Worm (Caenorhabditis elegans) whole organism, young adult: ENCODE data around the gene ttr-19.

ENCODE experiments used
- B0336.3 ChIP-seq: fragments of 200-800 bp; sonication (Bioruptor generic); IDR thresholded peaks from 2 replicates; pipeline ENCODE4 v1.3.6; 2022; ENCODE audit warnings: missing genetic modification characterization, missing compliant biosample characterization
- C17E4.6 ChIP-seq: fragments of 200-800 bp; sonication (Bioruptor generic); IDR thresholded peaks from 2 replicates; pipeline ENCODE4 v1.3.6; 2022; ENCODE audit warnings: missing genetic modification reagents, missing genetic modification characterization, missing compliant biosample characterization
- D2030.7 ChIP-seq: fragments of 200-800 bp; sonication (Bioruptor generic); IDR thresholded peaks from 2 replicates; pipeline ENCODE4 v1.3.6; 2022; ENCODE audit warnings: missing genetic modification reagents, missing genetic modification characterization, missing compliant biosample characterization
- F37B4.10 ChIP-seq: fragments of 200-800 bp; sonication (Bioruptor generic); IDR thresholded peaks from 2 replicates; pipeline ENCODE4 v1.3.6; 2022; ENCODE audit warnings: missing genetic modification characterization, missing compliant biosample characterization
- F49E8.2 ChIP-seq: sonication (generic microtip); optimal IDR thresholded peaks from 3 replicates; lab custom pipeline; 2017; ENCODE audit warnings: missing genetic modification characterization, mild to moderate bottlenecking, missing compliant biosample characterization, antibody characterized with exemption, moderate library complexity; ENCODE audit not compliant: insufficient read depth
- T07F8.4 ChIP-seq: sonication (generic microtip); optimal IDR thresholded peaks from 2 replicates; lab custom pipeline; 2016; ENCODE audit warnings: mild to moderate bottlenecking, missing genetic modification characterization, moderate library complexity, missing compliant biosample characterization
- Y53G8AR.9 ChIP-seq: fragments of 200-800 bp; sonication (Bioruptor generic); conservative IDR thresholded peaks from 2 replicates; pipeline ENCODE4 v1.3.6; 2022; ENCODE audit warnings: missing genetic modification reagents, missing genetic modification characterization, missing compliant biosample characterization
- Y79H2A.3 ChIP-seq: fragments of 200-800 bp; sonication (Bioruptor generic); conservative IDR thresholded peaks from 2 replicates; pipeline ENCODE4 v1.3.6; 2022; ENCODE audit warnings: missing genetic modification reagents, missing genetic modification characterization, missing compliant biosample characterization
- attf-5 ChIP-seq: fragments of 200-800 bp; sonication (Bioruptor generic); optimal IDR thresholded peaks from 2 replicates; lab custom pipeline; 2018; ENCODE audit warnings: mild to moderate bottlenecking, missing genetic modification characterization, missing compliant biosample characterization
- bed-1 ChIP-seq: fragments of 200-800 bp; sonication (Bioruptor generic); IDR thresholded peaks from 2 replicates; pipeline ENCODE4 v1.3.6; 2022; ENCODE audit warnings: missing genetic modification reagents, missing genetic modification characterization, missing compliant biosample characterization
- cebp-1 ChIP-seq, 2 experiments: fragments of 200-800 bp in 1 of 2; sonication (Bioruptor generic) in 1 of 2; sonication (generic microtip) in 1 of 2; IDR thresholded peaks in 1 of 2; optimal IDR thresholded peaks in 1 of 2; 2 replicates each; pipeline versions ENCODE4 v1.3.6 to Lab custom; 2017 to 2022; ENCODE audit warnings: missing compliant biosample characterization in 2 of 2, missing genetic modification characterization in 2 of 2, mild to moderate bottlenecking in 1 of 2, missing genetic modification reagents in 1 of 2, moderate library complexity in 1 of 2
- cebp-2 ChIP-seq: fragments of 200-800 bp; sonication (Bioruptor generic); IDR thresholded peaks from 2 replicates; pipeline ENCODE4 v1.3.6; 2022; ENCODE audit warnings: missing genetic modification characterization, missing compliant biosample characterization
- ceh-40 ChIP-seq: fragments of 200-800 bp; sonication (Bioruptor generic); IDR thresholded peaks from 2 replicates; pipeline ENCODE4 v1.3.6; 2022; ENCODE audit warnings: missing genetic modification characterization, missing compliant biosample characterization
- ceh-91 ChIP-seq: fragments of 200-800 bp; sonication (Bioruptor generic); IDR thresholded peaks from 2 replicates; pipeline ENCODE4 v1.3.6; 2022; ENCODE audit warnings: missing genetic modification reagents, missing genetic modification characterization, missing compliant biosample characterization
- egl-44 ChIP-seq: fragments of 200-800 bp; sonication (Bioruptor generic); IDR thresholded peaks from 2 replicates; pipeline ENCODE4 v1.3.6; 2022; ENCODE audit warnings: missing genetic modification reagents, missing genetic modification characterization, missing compliant biosample characterization
- ekl-4 ChIP-seq: fragments of 200-800 bp; sonication (Bioruptor generic); IDR thresholded peaks from 2 replicates; pipeline ENCODE4 v1.3.6; 2022; ENCODE audit warnings: missing genetic modification reagents, missing genetic modification characterization, missing compliant biosample characterization
- ets-4 ChIP-seq: fragments of 200-800 bp; sonication (Bioruptor generic); optimal IDR thresholded peaks from 2 replicates; lab custom pipeline; 2018; ENCODE audit warnings: mild to moderate bottlenecking, missing genetic modification characterization, missing compliant biosample characterization
- him-1 ChIP-seq: sonication (generic microtip); optimal IDR thresholded peaks from 2 replicates; lab custom pipeline; 2016; ENCODE audit warnings: missing genotype, missing genetic modification reagents, missing genetic modification characterization, missing compliant biosample characterization
- hrde-1 ChIP-seq: sonication (generic microtip); optimal IDR thresholded peaks from 2 replicates; lab custom pipeline; 2016; ENCODE audit warnings: missing genetic modification characterization, mild to moderate bottlenecking, missing compliant biosample characterization, moderate library complexity, missing genotype, missing genetic modification reagents, borderline replicate concordance
- lag-1 ChIP-seq: fragments of 200-800 bp; sonication (Bioruptor generic); IDR thresholded peaks from 2 replicates; pipeline ENCODE4 v1.3.6; 2022; ENCODE audit warnings: missing genetic modification reagents, missing genetic modification characterization, missing compliant biosample characterization
- madf-6 ChIP-seq: fragments of 200-800 bp; sonication (Bioruptor generic); IDR thresholded peaks from 2 replicates; pipeline ENCODE4 v1.3.6; 2022; ENCODE audit warnings: missing genetic modification reagents, missing genetic modification characterization, missing compliant biosample characterization
- mel-28 ChIP-seq: sonication (generic microtip); optimal IDR thresholded peaks from 2 replicates; lab custom pipeline; 2016; ENCODE audit warnings: borderline replicate concordance, mild to moderate bottlenecking, missing genetic modification characterization, missing compliant biosample characterization
- nhr-80 ChIP-seq: sonication (generic microtip); optimal IDR thresholded peaks from 2 replicates; lab custom pipeline; 2016; ENCODE audit warnings: missing genetic modification characterization, missing compliant biosample characterization
- pha-4 ChIP-seq: fragments of 150-350 bp; sonication (generic microtip); optimal IDR thresholded peaks from 2 replicates; lab custom pipeline; 2014; ENCODE audit warnings: missing biosample characterization, missing genetic modification reagents, missing genetic modification characterization
- tlf-1 ChIP-seq: fragments of 200-800 bp; sonication (Bioruptor generic); optimal IDR thresholded peaks from 2 replicates; lab custom pipeline; 2018; ENCODE audit warnings: mild to moderate bottlenecking, missing genetic modification characterization, missing compliant biosample characterization
- unc-62 ChIP-seq: fragments of 150-350 bp; optimal IDR thresholded peaks from 2 replicates; lab custom pipeline; 2014; ENCODE audit warnings: missing biosample characterization, missing genetic modification reagents, missing genetic modification characterization
- zim-3 ChIP-seq: sonication (generic microtip); optimal IDR thresholded peaks from 2 replicates; lab custom pipeline; 2017; ENCODE audit warnings: mild to moderate bottlenecking, missing genetic modification characterization, moderate library complexity, missing compliant biosample characterization
- ztf-25 ChIP-seq: fragments of 200-800 bp; sonication (Bioruptor generic); IDR thresholded peaks from 2 replicates; pipeline ENCODE4 v1.3.6; 2022; ENCODE audit warnings: missing genetic modification reagents, missing genetic modification characterization, missing compliant biosample characterization
- ztf-3 ChIP-seq: fragments of 200-800 bp; sonication (Bioruptor generic); optimal IDR thresholded peaks from 2 replicates; lab custom pipeline; 2018; ENCODE audit warnings: mild to moderate bottlenecking, missing genetic modification characterization, missing compliant biosample characterization
- ztf-6 ChIP-seq: fragments of 200-800 bp; sonication (Bioruptor generic); IDR thresholded peaks from 2 replicates; pipeline ENCODE4 v1.3.6; 2022; ENCODE audit warnings: missing genetic modification reagents, missing genetic modification characterization, missing compliant biosample characterization

The ttr-19 gene

DNA sequence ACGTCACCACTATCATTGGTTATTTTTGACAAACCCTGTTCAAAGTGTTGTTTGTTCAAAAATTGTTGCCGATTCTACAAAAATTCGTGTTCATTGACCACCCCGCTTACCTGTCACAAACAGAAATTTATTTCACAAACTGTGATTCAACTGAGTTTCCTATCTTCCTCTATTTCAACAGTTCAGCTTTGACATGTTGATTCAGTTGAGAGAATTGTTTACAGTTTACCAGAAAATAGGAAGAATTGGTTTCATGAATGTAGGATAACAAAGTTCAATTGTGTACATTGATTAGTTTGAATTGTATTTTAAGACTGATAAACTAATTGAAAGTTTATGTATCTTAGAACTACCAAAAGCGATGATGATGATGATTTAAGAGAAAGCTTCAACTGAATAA is 18.4 kb upstream of the ttr-19 start:
- TF ChIP-seq Y79H2A.3 (GFP tag; lab: Robert Waterston, UW) (no peak), cebp-1 (GFP tag; IDR thresholded peaks at IDR 0.05; lab: Robert Waterston, UW) (no peak), cebp-1 (tag; optimal IDR thresholded peaks at IDR 0.05; lab: Kevin White, UChicago) (peak; percentile 34), D2030.7 (GFP tag; lab: Robert Waterston, UW) (no peak), unc-62 (GFP tag; lab: Kevin White, UChicago) (peak; percentile 91), attf-5 (no peak)

ce11 chrV:10244018-10244720 is 16.9 kb upstream of the ttr-19 start:
- TF ChIP-seq F49E8.2 (tag; lab: Kevin White, UChicago) (no peak), nhr-80 (tag; lab: Kevin White, UChicago) (peak; percentile 61)
- TF ChIP-seq, all 124 proteins: peak for 1

DNA sequence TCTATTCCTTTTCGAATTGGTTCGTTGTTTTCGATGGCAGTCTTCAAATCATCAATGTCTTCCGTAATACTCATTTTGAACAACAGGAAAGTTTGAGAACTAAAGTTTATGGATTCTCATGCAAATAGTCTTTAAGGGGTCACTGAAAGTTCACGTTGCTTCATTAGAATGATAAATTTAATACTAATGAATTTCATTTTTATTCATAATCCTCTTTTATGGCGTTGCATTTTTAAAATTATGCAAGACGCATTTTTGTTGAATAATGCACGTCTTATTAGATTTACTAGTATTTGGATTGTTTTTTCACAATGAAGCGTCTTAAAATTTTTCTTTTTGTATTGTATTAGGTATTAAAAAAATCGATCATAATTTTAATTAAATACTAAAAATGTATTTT is 15.9 kb upstream of the ttr-19 start, which contains the start of gene C12D8.9:
TSS of gene C12D8.9 (minus strand) at position 101 of the 400 bp plus-strand sequence.
- TF ChIP-seq B0336.3 (GFP tag; lab: Robert Waterston, UW), result no peak
- TF ChIP-seq ztf-6 (GFP tag; lab: Robert Waterston, UW), result no peak
- TF ChIP-seq pha-4 (tag; lab: Kevin White, UChicago), result no peak
- no peak for TF ChIP-seq ztf-25
- TF ChIP-seq cebp-2 (GFP tag; lab: Robert Waterston, UW), result no peak
- no peak for TF ChIP-seq Y79H2A.3 (GFP tag; lab: Robert Waterston, UW)
- TF ChIP-seq egl-44 (GFP tag; lab: Robert Waterston, UW), result no peak
- no peak for TF ChIP-seq mel-28 (tag; lab: Kevin White, UChicago)
- TF ChIP-seq C17E4.6, result no peak
- TF ChIP-seq F37B4.10 (GFP tag; lab: Robert Waterston, UW), result no peak

DNA sequence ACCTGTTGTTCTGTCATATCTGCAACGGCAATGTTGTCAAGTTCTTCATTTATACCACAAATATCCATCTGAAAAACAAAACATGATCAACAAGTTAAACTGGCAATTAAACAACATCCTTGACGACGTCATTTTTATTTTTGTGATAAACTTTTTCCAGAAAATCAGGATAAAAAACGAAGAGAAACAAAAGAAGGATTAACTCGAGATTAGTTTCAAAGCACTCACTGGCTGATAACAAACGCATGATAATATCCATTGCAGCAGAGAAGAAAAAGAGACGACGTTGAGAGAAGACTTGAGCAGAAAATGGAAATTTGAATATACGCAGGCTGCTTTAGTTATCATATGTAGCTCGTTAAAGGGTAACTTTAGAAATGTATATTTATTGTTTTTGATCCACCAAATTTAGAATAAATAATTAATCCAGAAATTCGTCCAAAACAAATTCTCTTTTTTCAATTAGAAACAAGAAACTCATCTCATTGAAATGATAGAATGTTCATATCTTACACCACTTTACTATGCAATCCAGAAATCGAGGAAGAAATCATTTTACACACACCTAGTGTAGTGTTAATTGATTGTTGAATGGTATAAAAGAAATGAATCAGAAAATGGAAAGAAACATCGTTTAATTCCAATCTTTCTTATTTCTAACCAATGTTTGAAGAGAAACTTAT is 14.0 kb upstream of the ttr-19 start, which contains the start of the genes C12D8.21 and col-148:
TSS of gene C12D8.21 (minus strand) at position 68 of the 683 bp plus-strand sequence.
TSS of gene col-148 (plus strand) at position 633 of the 683 bp plus-strand sequence.
- TF ChIP-seq zim-3 (tag; lab: Kevin White, UChicago) (no peak), lag-1 (GFP tag; lab: Robert Waterston, UW) (no peak), ekl-4 (GFP tag; lab: Robert Waterston, UW) (no peak)

ce11 chrV:10239861-10240260 is 12.6 kb upstream of the ttr-19 start, which contains the start of gene fipr-8:
Gene fipr-8, minus strand, starts transcription at chrV:10239961.
- no peak for TF ChIP-seq Y79H2A.3 (GFP tag; lab: Robert Waterston, UW)
- no peak for TF ChIP-seq ztf-25
- TF ChIP-seq ztf-3 (GFP tag; lab: Kevin White, UChicago), result no peak
- no peak for TF ChIP-seq ztf-6 (GFP tag; lab: Robert Waterston, UW)
- no peak for TF ChIP-seq Y53G8AR.9 (GFP tag; lab: Robert Waterston, UW)
- TF ChIP-seq ceh-91 (GFP tag; lab: Robert Waterston, UW), result no peak
- no peak for TF ChIP-seq ets-4 (GFP tag; lab: Kevin White, UChicago)
- TF ChIP-seq madf-6 (GFP tag; lab: Robert Waterston, UW), result no peak
- TF ChIP-seq him-1 (tag; lab: Kevin White, UChicago), result no peak
- TF ChIP-seq hrde-1 (tag; lab: Kevin White, UChicago), result no peak
- no peak for TF ChIP-seq tlf-1
- TF ChIP-seq ceh-40 (GFP tag; lab: Robert Waterston, UW), result no peak
- no peak for TF ChIP-seq bed-1
- no peak for TF ChIP-seq T07F8.4
- no peak for TF ChIP-seq nhr-80 (tag; lab: Kevin White, UChicago)
